Fruit fly (Drosophila melanogaster) whole organism, embryonic: ENCODE data around the gene Fbp1.

Experiments
- CG1529 ChIP-seq: fragments of 200-800 bp; sonication (Bioruptor generic); optimal IDR thresholded peaks from 3 replicates; lab custom pipeline; 2018; ENCODE audit warnings: missing biosample characterization, missing genetic modification characterization
- CG1603 ChIP-seq: fragments of 200-800 bp; sonication (Bioruptor generic); optimal IDR thresholded peaks from 2 replicates; lab custom pipeline; 2019; ENCODE audit warnings: missing biosample characterization, mild to moderate bottlenecking, missing genetic modification characterization, moderate library complexity
- CG17385 ChIP-seq: fragments of 200-800 bp; sonication (Bioruptor generic); optimal IDR thresholded peaks from 3 replicates; lab custom pipeline; 2018; ENCODE audit warnings: missing biosample characterization, mild to moderate bottlenecking, missing genetic modification characterization
- CG9727 ChIP-seq: fragments of 200-800 bp; sonication (Bioruptor generic); optimal IDR thresholded peaks from 3 replicates; lab custom pipeline; 2017; ENCODE audit warnings: missing biosample characterization, mild to moderate bottlenecking, missing genetic modification characterization
- Dfd ChIP-seq, 2 experiments: fragments of >200 bp; optimal IDR thresholded peaks; 2 replicates each; lab custom pipeline; 2017; ENCODE audit warnings: missing biosample characterization in 2 of 2, missing genetic modification characterization in 2 of 2
- E2f1 ChIP-seq: fragments of 200-800 bp; sonication (Bioruptor generic); IDR thresholded peaks from 2 replicates; pipeline ENCODE4 v1.3.6; 2022; ENCODE audit warnings: missing biosample characterization, missing genetic modification characterization
- crol ChIP-seq: fragments of 200-800 bp; sonication (Bioruptor generic); IDR thresholded peaks from 2 replicates; pipeline ENCODE4 v1.3.6; 2022; ENCODE audit warnings: missing biosample characterization, missing genetic modification characterization
- dimm ChIP-seq: fragments of 200-800 bp; sonication (Bioruptor generic); IDR thresholded peaks from 2 replicates; pipeline ENCODE4 v1.3.6; 2022; ENCODE audit warnings: missing biosample characterization, missing genetic modification characterization
- grn ChIP-seq: fragments of 200-800 bp; sonication (Bioruptor generic); optimal IDR thresholded peaks from 3 replicates; lab custom pipeline; 2017; ENCODE audit warnings: missing biosample characterization, missing genetic modification characterization
- pho ChIP-seq: fragments of 200-800 bp; sonication (Bioruptor generic); optimal IDR thresholded peaks from 2 replicates; lab custom pipeline; 2016; ENCODE audit warnings: missing biosample characterization, missing genetic modification characterization

- TF ChIP-seq CG1603 (no peak), E2f1 (GFP tag; lab: Robert Waterston, UW) (no peak), CG9727 (GFP tag; lab: Kevin White, UChicago) (no peak), crol (GFP tag; lab: Robert Waterston, UW) (no peak), pho (GFP tag; lab: Kevin White, UChicago) (no peak), CG17385 (GFP tag; lab: Kevin White, UChicago) (no peak), grn (no peak), Dfd (GFP tag; optimal IDR thresholded peaks at IDR 0.05; lab: Kevin White, UChicago) (no peak), dimm (GFP tag; lab: Robert Waterston, UW) (no peak), CG1529 (GFP tag; lab: Kevin White, UChicago) (no peak)
Observed at dm6 chr3L:14079224-14079623, 18.6 kb downstream of the Fbp1 start.
